Worm (Caenorhabditis elegans) whole organism, late embryonic: ENCODE data around the gene T26C12.2.
A peak's percentile ranks its signal among the peaks of the same experiment; 100 is the strongest.

Experiments
- F13H6.1 ChIP-seq: sonication (generic microtip); optimal IDR thresholded peaks from 2 replicates; lab custom pipeline; 2016; ENCODE audit warnings: missing genetic modification characterization, missing compliant biosample characterization
- K09A11.1 ChIP-seq: sonication (generic microtip); optimal IDR thresholded peaks from 2 replicates; lab custom pipeline; 2017; ENCODE audit warnings: antibody characterized with exemption, mild to moderate bottlenecking, missing genetic modification characterization, missing compliant biosample characterization; ENCODE audit not compliant: insufficient read depth
- T23F11.4 ChIP-seq: fragments of 200-800 bp; sonication (Bioruptor generic); optimal IDR thresholded peaks from 2 replicates; lab custom pipeline; 2018; ENCODE audit warnings: mild to moderate bottlenecking, missing genetic modification characterization, missing compliant biosample characterization
- ceh-14 ChIP-seq: sonication (generic microtip); optimal IDR thresholded peaks from 2 replicates; lab custom pipeline; 2016; ENCODE audit warnings: missing genotype, missing genetic modification characterization, missing compliant biosample characterization
- ceh-18 ChIP-seq: sonication (generic microtip); optimal IDR thresholded peaks from 2 replicates; lab custom pipeline; 2016; ENCODE audit warnings: missing genetic modification characterization, missing compliant biosample characterization
- ceh-2 ChIP-seq: sonication (generic microtip); optimal IDR thresholded peaks from 2 replicates; lab custom pipeline; 2016; ENCODE audit warnings: missing genotype, missing genetic modification characterization, missing compliant biosample characterization
- ceh-30 ChIP-seq: fragments of 150-350 bp; optimal IDR thresholded peaks from 2 replicates; lab custom pipeline; 2014; ENCODE audit warnings: missing biosample characterization, missing genetic modification characterization
- ceh-31 ChIP-seq: sonication (generic microtip); optimal IDR thresholded peaks from 2 replicates; lab custom pipeline; 2016; ENCODE audit warnings: missing genetic modification characterization, missing compliant biosample characterization
- ceh-34 ChIP-seq: sonication (generic microtip); optimal IDR thresholded peaks from 2 replicates; lab custom pipeline; 2016; ENCODE audit warnings: mild to moderate bottlenecking, missing genetic modification characterization, missing compliant biosample characterization
- ceh-45 ChIP-seq: fragments of 200-800 bp; sonication (Bioruptor generic); IDR thresholded peaks from 2 replicates; pipeline ENCODE4 v1.3.6; 2022; ENCODE audit warnings: missing genetic modification reagents, missing genetic modification characterization, missing compliant biosample characterization
- ceh-48 ChIP-seq: sonication (generic microtip); optimal IDR thresholded peaks from 2 replicates; lab custom pipeline; 2016; ENCODE audit warnings: missing genetic modification characterization, inconsistent platforms, missing compliant biosample characterization
- ceh-6 ChIP-seq: fragments of 200-800 bp; sonication (Bioruptor generic); optimal IDR thresholded peaks from 2 replicates; lab custom pipeline; 2018; ENCODE audit warnings: mild to moderate bottlenecking, missing genetic modification characterization, missing compliant biosample characterization
- che-1 ChIP-seq: sonication (generic microtip); optimal IDR thresholded peaks from 2 replicates; lab custom pipeline; 2016; ENCODE audit warnings: mild to moderate bottlenecking, missing genetic modification characterization, missing compliant biosample characterization
- elt-2 ChIP-seq: sonication (generic microtip); optimal IDR thresholded peaks from 2 replicates; lab custom pipeline; 2016; ENCODE audit warnings: missing genetic modification reagents, missing genetic modification characterization, missing compliant biosample characterization
- elt-4 ChIP-seq: sonication (generic microtip); optimal IDR thresholded peaks from 2 replicates; lab custom pipeline; 2016; ENCODE audit warnings: missing genetic modification characterization, missing compliant biosample characterization
- ets-4 ChIP-seq: sonication (generic microtip); optimal IDR thresholded peaks from 2 replicates; lab custom pipeline; 2016; ENCODE audit warnings: missing genetic modification characterization, missing compliant biosample characterization
- eyg-1 ChIP-seq: sonication (generic microtip); optimal IDR thresholded peaks from 2 replicates; lab custom pipeline; 2016; ENCODE audit warnings: missing genotype, missing genetic modification characterization, missing compliant biosample characterization
- fkh-6 ChIP-seq: sonication (generic microtip); optimal IDR thresholded peaks from 2 replicates; lab custom pipeline; 2016; ENCODE audit warnings: missing genetic modification characterization, missing compliant biosample characterization
- gmeb-2 ChIP-seq: sonication (generic microtip); optimal IDR thresholded peaks from 2 replicates; lab custom pipeline; 2016; ENCODE audit warnings: missing genetic modification characterization, inconsistent platforms, missing compliant biosample characterization
- hlh-6 ChIP-seq: sonication (generic microtip); optimal IDR thresholded peaks from 2 replicates; lab custom pipeline; 2016; ENCODE audit warnings: missing genotype, missing genetic modification characterization, missing compliant biosample characterization
- lin-11 ChIP-seq: fragments of 200-800 bp; sonication (Bioruptor generic); optimal IDR thresholded peaks from 2 replicates; lab custom pipeline; 2018; ENCODE audit warnings: mild to moderate bottlenecking, missing genetic modification characterization, missing compliant biosample characterization
- nfya-1 ChIP-seq: sonication (generic microtip); optimal IDR thresholded peaks from 2 replicates; lab custom pipeline; 2017; ENCODE audit warnings: missing genetic modification characterization, mild to moderate bottlenecking, missing compliant biosample characterization, antibody characterized with exemption, moderate library complexity
- nhr-232 ChIP-seq: sonication (generic microtip); optimal IDR thresholded peaks from 2 replicates; lab custom pipeline; 2016; ENCODE audit warnings: missing genetic modification characterization, missing compliant biosample characterization
- npax-4 ChIP-seq: sonication (generic microtip); optimal IDR thresholded peaks from 2 replicates; lab custom pipeline; 2016; ENCODE audit warnings: missing genetic modification characterization, missing compliant biosample characterization
- pag-3 ChIP-seq: sonication (generic microtip); optimal IDR thresholded peaks from 2 replicates; lab custom pipeline; 2016; ENCODE audit warnings: missing compliant biosample characterization, missing genetic modification characterization, borderline replicate concordance
- pat-9 ChIP-seq: fragments of 200-800 bp; sonication (Bioruptor generic); optimal IDR thresholded peaks from 2 replicates; lab custom pipeline; 2018; ENCODE audit warnings: mild to moderate bottlenecking, missing genetic modification characterization, moderate library complexity, missing compliant biosample characterization
- pha-2 ChIP-seq: sonication (generic microtip); optimal IDR thresholded peaks from 2 replicates; lab custom pipeline; 2017; ENCODE audit warnings: mild to moderate bottlenecking, missing genetic modification characterization, missing compliant biosample characterization
- ref-2 ChIP-seq: sonication (generic microtip); optimal IDR thresholded peaks from 2 replicates; lab custom pipeline; 2016; ENCODE audit warnings: missing genetic modification characterization, missing compliant biosample characterization
- rnt-1 ChIP-seq: sonication (generic microtip); optimal IDR thresholded peaks from 2 replicates; lab custom pipeline; 2016; ENCODE audit warnings: missing genetic modification characterization, missing compliant biosample characterization
- sdc-2 ChIP-seq: sonication (generic microtip); optimal IDR thresholded peaks from 2 replicates; lab custom pipeline; 2016; ENCODE audit warnings: missing genotype, missing genetic modification characterization, missing compliant biosample characterization
- sox-2 ChIP-seq: fragments of 200-800 bp; sonication (Bioruptor generic); IDR thresholded peaks from 2 replicates; pipeline ENCODE4 v1.3.6; 2022; ENCODE audit warnings: missing genetic modification reagents, missing genetic modification characterization, missing compliant biosample characterization
- sox-4 ChIP-seq: sonication (generic microtip); optimal IDR thresholded peaks from 2 replicates; lab custom pipeline; 2017; ENCODE audit warnings: mild to moderate bottlenecking, missing genetic modification characterization, inconsistent platforms, missing compliant biosample characterization
- tbx-2 ChIP-seq: sonication (generic microtip); optimal IDR thresholded peaks from 2 replicates; lab custom pipeline; 2016; ENCODE audit warnings: missing genetic modification characterization, missing compliant biosample characterization
- tbx-7 ChIP-seq: sonication (generic microtip); optimal IDR thresholded peaks from 2 replicates; lab custom pipeline; 2016; ENCODE audit warnings: missing genotype, missing genetic modification characterization, missing compliant biosample characterization
- unc-42 ChIP-seq: sonication (generic microtip); optimal IDR thresholded peaks from 2 replicates; lab custom pipeline; 2016; ENCODE audit warnings: missing genotype, missing genetic modification characterization, missing compliant biosample characterization
- unc-55 ChIP-seq: sonication (generic microtip); optimal IDR thresholded peaks from 2 replicates; lab custom pipeline; 2017; ENCODE audit warnings: missing biosample characterization, missing genetic modification reagents, missing genetic modification characterization
- unc-86 ChIP-seq: sonication (generic microtip); optimal IDR thresholded peaks from 2 replicates; lab custom pipeline; 2016; ENCODE audit warnings: missing genetic modification characterization, missing compliant biosample characterization
- ztf-16 ChIP-seq: sonication (generic microtip); optimal IDR thresholded peaks from 2 replicates; lab custom pipeline; 2017; ENCODE audit warnings: missing genetic modification characterization, missing compliant biosample characterization

T26C12.2 gene

ce11 chrIV:3265657-3266056 lies at the start of gene T26C12.2:
TSS of gene T26C12.2 (minus strand) at chrIV:3265757.
- TF ChIP-seq fkh-6 (tag; lab: Kevin White, UChicago): no peak
- TF ChIP-seq elt-4 (tag; lab: Kevin White, UChicago): no peak
- no peak for TF ChIP-seq unc-86 (tag; lab: Kevin White, UChicago)
- TF ChIP-seq ceh-6 (GFP tag; lab: Kevin White, UChicago): no peak
- no peak for TF ChIP-seq ceh-2
- no peak for TF ChIP-seq ceh-14 (tag; lab: Kevin White, UChicago)

- peak; percentile 64 for TF ChIP-seq rnt-1 (tag; lab: Kevin White, UChicago)
- TF ChIP-seq pag-3 (tag; lab: Kevin White, UChicago): no peak
- TF ChIP-seq ets-4: peak; percentile 30
- peak; percentile 10 for TF ChIP-seq nfya-1
- no peak for TF ChIP-seq F13H6.1 (tag; lab: Kevin White, UChicago)
- TF ChIP-seq tbx-2 (tag; lab: Kevin White, UChicago): peak; percentile 15
- TF ChIP-seq ref-2 (tag; lab: Kevin White, UChicago): peak; percentile 14
- TF ChIP-seq unc-55 (GFP tag; lab: Kevin White, UChicago): peak; percentile 73
- TF ChIP-seq elt-4 (tag; lab: Kevin White, UChicago): no peak
- TF ChIP-seq lin-11: no peak
- no peak for TF ChIP-seq sox-4
- peak; percentile 72 for TF ChIP-seq ceh-31
- TF ChIP-seq nhr-232 (tag; lab: Kevin White, UChicago): no peak
- TF ChIP-seq tbx-7 (tag; lab: Kevin White, UChicago): no peak
- TF ChIP-seq T23F11.4 (GFP tag; lab: Kevin White, UChicago): no peak
- peak; percentile 0 for TF ChIP-seq ceh-34
- TF ChIP-seq pha-2 (tag; lab: Kevin White, UChicago): no peak
- no peak for TF ChIP-seq ceh-2
- TF ChIP-seq ceh-18 (tag; lab: Kevin White, UChicago): peak; percentile 65
- TF ChIP-seq hlh-6 (tag; lab: Kevin White, UChicago): no peak
- TF ChIP-seq gmeb-2 (tag; lab: Kevin White, UChicago): no peak
- no peak for TF ChIP-seq unc-42 (tag; lab: Kevin White, UChicago)
- TF ChIP-seq pat-9 (tag; lab: Kevin White, UChicago): no peak
- TF ChIP-seq K09A11.1: no peak
- peak; percentile 31 for TF ChIP-seq ceh-48
- no peak for TF ChIP-seq sox-2 (GFP tag; lab: Robert Waterston, UW)
- TF ChIP-seq npax-4 (tag; lab: Kevin White, UChicago): no peak
- no peak for TF ChIP-seq ceh-14 (tag; lab: Kevin White, UChicago)
Observed at ce11 chrIV:3311243-3311642, 45.7 kb upstream of the T26C12.2 start, which contains the start of gene zip-11. TSS of gene zip-11 (plus strand) at chrIV:3311276.

- TF ChIP-seq elt-2 (tag; lab: Kevin White, UChicago) (peak; percentile 42), ceh-30 (tag; lab: Kevin White, UChicago) (no peak)
- TF ChIP-seq, all 69 proteins: peak for 1
Observed at ce11 chrIV:3310662-3311219, 45.2 kb upstream of the T26C12.2 start.

- TF ChIP-seq sdc-2 (no peak), ceh-45 (GFP tag; lab: Robert Waterston, UW) (no peak), sox-4 (no peak), ztf-16 (tag; lab: Kevin White, UChicago) (no peak), pat-9 (tag; lab: Kevin White, UChicago) (no peak), K09A11.1 (no peak), lin-11 (no peak), elt-2 (tag; lab: Kevin White, UChicago) (no peak), che-1 (tag; lab: Kevin White, UChicago) (no peak), eyg-1 (no peak)
- TF ChIP-seq, all 69 proteins: peak for 0
Observed at ce11 chrIV:3308885-3309284, 43.3 kb upstream of the T26C12.2 start.
